Worm (Caenorhabditis elegans): ENCODE data around the gene nspg-8.

Gene nspg-8

ce11 chrIII:1207027-1207426 is 25.2 kb downstream of the nspg-8 start:
- TF ChIP-seq ceh-16 (tag; optimal IDR thresholded peaks at IDR 0.05) (no peak), fos-1 (tag; optimal IDR thresholded peaks at IDR 0.05) (no peak), F13H6.1 (tag; optimal IDR thresholded peaks at IDR 0.05) (no peak), dmd-4 (tag; optimal IDR thresholded peaks at IDR 0.05) (no peak), C34F6.9 (tag; optimal IDR thresholded peaks at IDR 0.05) (no peak), sem-4 (tag; optimal IDR thresholded peaks at IDR 0.05) (no peak), sma-3 (GFP tag; optimal IDR thresholded peaks at IDR 0.05) (no peak), nhr-77 (tag; optimal IDR thresholded peaks at IDR 0.05) (no peak), lsy-2 (tag; optimal IDR thresholded peaks at IDR 0.05) (no peak), elt-3 (tag; optimal IDR thresholded peaks at IDR 0.05) (no peak), nhr-237 (tag; optimal IDR thresholded peaks at IDR 0.05) (no peak), nhr-21 (tag; optimal IDR thresholded peaks at IDR 0.05) (no peak), skn-1 (tag; optimal IDR thresholded peaks at IDR 0.05) (no peak), unc-39 (tag; optimal IDR thresholded peaks at IDR 0.05) (no peak), elt-1 (tag; optimal IDR thresholded peaks at IDR 0.05) (no peak), snpc-4 (tag; optimal IDR thresholded peaks at IDR 0.05) (no peak), nhr-11 (tag; optimal IDR thresholded peaks at IDR 0.05) (no peak), gmeb-1 (tag; optimal IDR thresholded peaks at IDR 0.05) (no peak), unc-62 (GFP tag; optimal IDR thresholded peaks at IDR 0.05) (no peak), mdl-1 (tag; optimal IDR thresholded peaks at IDR 0.05) (no peak)

ce11 chrIII:1207852-1208251 is 26.0 kb downstream of the nspg-8 start, which contains the start of gene orc-3:
orc-3 (plus strand) TSS chrIII:1208133.
- TF ChIP-seq nhr-129 (tag; optimal IDR thresholded peaks at IDR 0.05) (peak; percentile 21), mdl-1 (tag; optimal IDR thresholded peaks at IDR 0.05) (no peak), lin-13 (GFP tag; optimal IDR thresholded peaks at IDR 0.05) (peak; percentile 58), lsy-2 (tag; optimal IDR thresholded peaks at IDR 0.05) (peak in 1 of 2 experiments; percentile 55), unc-55 (GFP tag; optimal IDR thresholded peaks at IDR 0.05) (peak; percentile 56), mbf-1 (tag; optimal IDR thresholded peaks at IDR 0.05) (no peak), C34F6.9 (tag; optimal IDR thresholded peaks at IDR 0.05) (peak; percentile 34), gmeb-1 (tag; optimal IDR thresholded peaks at IDR 0.05) (peak; percentile 84)

ce11 chrIII:1210638-1211037 is 28.8 kb downstream of the nspg-8 start:
- TF ChIP-seq nhr-6 (tag; optimal IDR thresholded peaks at IDR 0.05) = no peak
- TF ChIP-seq elt-3 (tag; optimal IDR thresholded peaks at IDR 0.05) = no peak
- TF ChIP-seq snpc-4 (tag; optimal IDR thresholded peaks at IDR 0.05) = no peak
- TF ChIP-seq ztf-4 (tag; optimal IDR thresholded peaks at IDR 0.05) = no peak
- no peak for TF ChIP-seq dmd-4 (tag; optimal IDR thresholded peaks at IDR 0.05)
- no peak for TF ChIP-seq nhr-25 (tag; optimal IDR thresholded peaks at IDR 0.05)
- no peak for TF ChIP-seq Y55F3AM.14 (GFP tag; optimal IDR thresholded peaks at IDR 0.05)
- TF ChIP-seq ceh-82 (tag; optimal IDR thresholded peaks at IDR 0.05) = no peak
- TF ChIP-seq R02D3.7 (tag; optimal IDR thresholded peaks at IDR 0.05) = no peak
- no peak for TF ChIP-seq aly-2 (tag; optimal IDR thresholded peaks at IDR 0.05)
- no peak for TF ChIP-seq ZK546.5 (tag; optimal IDR thresholded peaks at IDR 0.05)
- TF ChIP-seq ztf-11 (tag; optimal IDR thresholded peaks at IDR 0.05) = no peak
- no peak for TF ChIP-seq sma-3 (GFP tag; optimal IDR thresholded peaks at IDR 0.05)
- TF ChIP-seq elt-1 (tag; optimal IDR thresholded peaks at IDR 0.05) = no peak
- TF ChIP-seq peb-1 (tag; optimal IDR thresholded peaks at IDR 0.05) = no peak
- no peak for TF ChIP-seq alr-1 (tag; optimal IDR thresholded peaks at IDR 0.05)
- TF ChIP-seq zag-1 (tag; optimal IDR thresholded peaks at IDR 0.05) = no peak
- no peak for TF ChIP-seq unc-39 (tag; optimal IDR thresholded peaks at IDR 0.05)
- no peak for TF ChIP-seq skn-1 (tag; optimal IDR thresholded peaks at IDR 0.05)
- no peak for TF ChIP-seq nhr-237 (tag; optimal IDR thresholded peaks at IDR 0.05)

ce11 chrIII:1214121-1214673 is 32.3 kb downstream of the nspg-8 start:
- no peak for TF ChIP-seq nhr-237 (tag; optimal IDR thresholded peaks at IDR 0.05)
- no peak for TF ChIP-seq elt-3 (tag; optimal IDR thresholded peaks at IDR 0.05)
- no peak for TF ChIP-seq unc-55 (GFP tag; optimal IDR thresholded peaks at IDR 0.05)
- no peak for TF ChIP-seq nhr-11 (tag; optimal IDR thresholded peaks at IDR 0.05)
- TF ChIP-seq elt-1 (tag; optimal IDR thresholded peaks at IDR 0.05) = no peak
- no peak for TF ChIP-seq sma-9 (GFP tag; optimal IDR thresholded peaks at IDR 0.05)
- no peak for TF ChIP-seq sma-9 (tag; optimal IDR thresholded peaks at IDR 0.05)
- no peak for TF ChIP-seq unc-39 (tag; optimal IDR thresholded peaks at IDR 0.05)
- TF ChIP-seq mdl-1 (tag; optimal IDR thresholded peaks at IDR 0.05) = no peak
- TF ChIP-seq sem-4 (tag; optimal IDR thresholded peaks at IDR 0.05) = no peak
- no peak for TF ChIP-seq nhr-6 (tag; optimal IDR thresholded peaks at IDR 0.05)
- no peak for TF ChIP-seq aly-2 (tag; optimal IDR thresholded peaks at IDR 0.05)

All from whole organism, L2 larva.